Worm (Caenorhabditis elegans) whole organism, L1 larva: ENCODE results near the gene nas-8.

ENCODE experiments used
- lin-14 ChIP-seq: fragments of 200-800 bp; sonication (Bioruptor generic); optimal IDR thresholded peaks from 2 replicates; lab custom pipeline; 2018; ENCODE audit warnings: mild to moderate bottlenecking, missing genetic modification characterization, moderate library complexity, missing compliant biosample characterization
- nhr-90 ChIP-seq: sonication (generic microtip); optimal IDR thresholded peaks from 2 replicates; lab custom pipeline; 2016; ENCODE audit warnings: mild to moderate bottlenecking, missing genetic modification characterization, missing compliant biosample characterization; ENCODE audit not compliant: poor library complexity
- sptf-1 ChIP-seq: fragments of 150-350 bp; optimal IDR thresholded peaks from 2 replicates; lab custom pipeline; 2014; ENCODE audit warnings: missing biosample characterization, missing genetic modification characterization
- zip-4 ChIP-seq: fragments of 200-800 bp; sonication (Bioruptor generic); optimal IDR thresholded peaks from 2 replicates; lab custom pipeline; 2018; ENCODE audit warnings: mild to moderate bottlenecking, missing genetic modification characterization, moderate library complexity, missing compliant biosample characterization

nas-8 gene

DNA sequence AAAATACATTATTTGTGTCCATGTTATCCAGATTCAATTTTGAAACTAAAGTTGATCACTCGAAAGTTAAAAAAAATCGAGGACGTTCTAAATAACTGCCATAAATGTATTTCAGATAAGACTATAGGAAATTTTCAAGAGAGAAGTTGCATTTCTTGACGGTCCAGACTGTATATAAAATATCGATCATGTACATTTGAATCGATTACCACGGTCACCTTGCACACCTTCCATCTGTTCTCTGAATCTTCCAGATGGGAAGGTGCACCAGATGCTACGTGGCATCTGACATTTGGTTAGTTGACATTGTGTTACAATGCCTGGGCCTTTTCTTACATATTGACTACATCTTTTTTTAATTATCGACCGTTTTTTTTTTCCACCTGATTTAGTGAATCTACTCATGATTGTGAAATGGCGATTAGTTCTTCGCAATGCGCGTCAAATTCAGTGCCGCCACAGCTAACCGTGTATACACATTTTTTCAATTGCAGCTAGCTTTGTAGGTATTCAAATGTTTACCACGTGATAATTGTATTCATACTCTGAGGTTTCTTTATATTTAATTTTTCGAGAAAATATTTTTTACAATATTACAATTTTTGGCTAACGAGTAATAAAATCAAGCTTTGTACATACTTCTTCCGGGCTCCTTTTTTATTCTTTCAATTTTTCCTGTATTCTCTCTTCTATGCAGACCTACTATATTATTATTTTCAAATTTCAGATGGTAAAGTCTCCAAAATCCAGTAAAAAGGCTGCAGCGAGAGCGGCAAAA, 53.5 kb downstream of the nas-8 start, which contains the start of gene skr-16 (continued):
- no peak for TF ChIP-seq lin-14 (GFP tag; lab: Kevin White, UChicago)
- TF ChIP-seq sptf-1, result no peak
- TF ChIP-seq nhr-90 (tag; lab: Kevin White, UChicago), result no peak
- no peak for TF ChIP-seq zip-4 (GFP tag; lab: Kevin White, UChicago)
